Fruit fly (Drosophila melanogaster) whole organism, embryonic: Measurements from ENCODE around the gene lin-52.

Experiments used
- CG12236 ChIP-seq: fragments of 200-800 bp; sonication (Bioruptor generic); optimal IDR thresholded peaks from 2 replicates; lab custom pipeline; 2016; ENCODE audit warnings: missing biosample characterization, missing genetic modification characterization
- CG12744 ChIP-seq: fragments of 200-800 bp; sonication (Bioruptor generic); optimal IDR thresholded peaks from 2 replicates; lab custom pipeline; 2016; ENCODE audit warnings: missing biosample characterization, missing genetic modification characterization
- CG13775 ChIP-seq: fragments of 200-800 bp; sonication (Bioruptor generic); optimal IDR thresholded peaks from 3 replicates; lab custom pipeline; 2017; ENCODE audit warnings: missing biosample characterization, mild to moderate bottlenecking, missing genetic modification characterization
- CG13894 ChIP-seq: fragments of 200-800 bp; sonication (Bioruptor generic); optimal IDR thresholded peaks from 3 replicates; lab custom pipeline; 2018; ENCODE audit warnings: missing biosample characterization, mild to moderate bottlenecking, missing genetic modification characterization, moderate library complexity
- CG15011 ChIP-seq: fragments of 200-800 bp; sonication (Bioruptor generic); optimal IDR thresholded peaks from 3 replicates; lab custom pipeline; 2018; ENCODE audit warnings: missing biosample characterization, mild to moderate bottlenecking, missing genetic modification characterization
- CG15696 ChIP-seq: fragments of 200-800 bp; sonication (Bioruptor generic); optimal IDR thresholded peaks from 2 replicates; lab custom pipeline; 2019; ENCODE audit warnings: missing biosample characterization, mild to moderate bottlenecking, missing genetic modification characterization, moderate library complexity
- CG30431 ChIP-seq: fragments of 200-800 bp; sonication (Bioruptor generic); optimal IDR thresholded peaks from 2 replicates; lab custom pipeline; 2017; ENCODE audit warnings: missing biosample characterization, missing genetic modification characterization
- CG31388 ChIP-seq: fragments of 200-800 bp; sonication (Bioruptor generic); optimal IDR thresholded peaks from 2 replicates; lab custom pipeline; 2016; ENCODE audit warnings: missing biosample characterization, missing genetic modification characterization
- CG4282 ChIP-seq: fragments of 200-800 bp; sonication (Bioruptor generic); optimal IDR thresholded peaks from 2 replicates; lab custom pipeline; 2016; ENCODE audit warnings: missing biosample characterization, missing genetic modification characterization
- CG4360 ChIP-seq: fragments of 200-800 bp; sonication (Bioruptor generic); IDR thresholded peaks from 2 replicates; pipeline ENCODE4 v1.3.6; 2022; ENCODE audit warnings: missing biosample characterization, missing genetic modification characterization
- CG6272 ChIP-seq: fragments of 200-800 bp; sonication (Bioruptor generic); IDR thresholded peaks from 2 replicates; pipeline ENCODE4 v1.3.6; 2022; ENCODE audit warnings: missing biosample characterization, missing genetic modification characterization
- CG7271 ChIP-seq: fragments of 200-800 bp; sonication (Bioruptor generic); optimal IDR thresholded peaks from 2 replicates; lab custom pipeline; 2018; ENCODE audit warnings: missing biosample characterization, mild to moderate bottlenecking, missing genetic modification characterization, moderate library complexity
- CG8281 ChIP-seq: fragments of 200-800 bp; sonication (Bioruptor generic); optimal IDR thresholded peaks from 2 replicates; lab custom pipeline; 2018; ENCODE audit warnings: missing biosample characterization, mild to moderate bottlenecking, missing genetic modification characterization, moderate library complexity
- CG9215 ChIP-seq: fragments of 200-800 bp; sonication (Bioruptor generic); IDR thresholded peaks from 2 replicates; pipeline ENCODE4 v1.3.6; 2022; ENCODE audit warnings: missing biosample characterization, missing genetic modification characterization
- CG9437 ChIP-seq: fragments of 200-800 bp; sonication (Bioruptor generic); optimal IDR thresholded peaks from 2 replicates; lab custom pipeline; 2018; ENCODE audit warnings: missing biosample characterization, mild to moderate bottlenecking, missing genetic modification characterization
- CG9609 ChIP-seq: fragments of 200-800 bp; sonication (Bioruptor generic); optimal IDR thresholded peaks from 3 replicates; lab custom pipeline; 2016; ENCODE audit warnings: missing biosample characterization, missing genetic modification characterization
- D ChIP-seq, 2 experiments: fragments of 200-800 bp in 1 of 2; fragments of >200 bp in 1 of 2; sonication (Bioruptor generic) in 1 of 2; optimal IDR thresholded peaks; 2 replicates in 1 of 2; 3 replicates in 1 of 2; lab custom pipeline; 2017; ENCODE audit warnings: mild to moderate bottlenecking in 1 of 2, missing biosample characterization in 1 of 2, missing genetic modification characterization in 1 of 2, missing genetic modification reagents in 1 of 2
- HLHmδ ChIP-seq: fragments of 200-800 bp; sonication (Bioruptor generic); optimal IDR thresholded peaks from 2 replicates; lab custom pipeline; 2018; ENCODE audit warnings: missing biosample characterization, mild to moderate bottlenecking, missing genetic modification characterization, moderate library complexity
- Hmr ChIP-seq: fragments of 200-800 bp; sonication (Bioruptor generic); optimal IDR thresholded peaks from 3 replicates; lab custom pipeline; 2017; ENCODE audit warnings: mild to moderate bottlenecking, missing biosample characterization, missing genetic modification reagents, missing genetic modification characterization
- Hr39 ChIP-seq: fragments of >200 bp; optimal IDR thresholded peaks from 2 replicates; lab custom pipeline; 2017
- Lim3 ChIP-seq: fragments of 200-800 bp; sonication (Bioruptor generic); IDR thresholded peaks from 2 replicates; pipeline ENCODE4 v1.3.6; 2022; ENCODE audit warnings: missing biosample characterization, missing genetic modification characterization
- MBD-R2 ChIP-seq: fragments of 200-800 bp; sonication (Bioruptor generic); IDR thresholded peaks from 2 replicates; pipeline ENCODE4 v1.3.6; 2022; ENCODE audit warnings: missing biosample characterization, missing genetic modification characterization
- Oli ChIP-seq: fragments of 200-800 bp; sonication (Bioruptor generic); optimal IDR thresholded peaks from 2 replicates; lab custom pipeline; 2018; ENCODE audit warnings: missing biosample characterization, mild to moderate bottlenecking, missing genetic modification characterization, moderate library complexity
- Pdp1 ChIP-seq, 2 experiments: fragments of 200-800 bp; sonication (Bioruptor generic); optimal IDR thresholded peaks; 3 replicates each; lab custom pipeline; 2016; ENCODE audit warnings: missing biosample characterization in 2 of 2, missing genetic modification characterization in 2 of 2, mild to moderate bottlenecking in 1 of 2, moderate library complexity in 1 of 2
- Sin3A ChIP-seq: fragments of >200 bp; optimal IDR thresholded peaks from 2 replicates; lab custom pipeline; 2018
- Xbp1 ChIP-seq: fragments of 200-800 bp; sonication (Bioruptor generic); optimal IDR thresholded peaks from 3 replicates; lab custom pipeline; 2016; ENCODE audit warnings: missing biosample characterization, mild to moderate bottlenecking, missing genetic modification characterization
- bab2 ChIP-seq: fragments of 200-800 bp; sonication (Bioruptor generic); optimal IDR thresholded peaks from 2 replicates; lab custom pipeline; 2016; ENCODE audit warnings: missing biosample characterization, missing genetic modification characterization
- bbx ChIP-seq: fragments of 200-800 bp; sonication (Bioruptor generic); IDR thresholded peaks from 2 replicates; pipeline ENCODE4 v1.3.6; 2022; ENCODE audit warnings: missing biosample characterization, missing genetic modification characterization; ENCODE audit not compliant: partially characterized antibody
- cas ChIP-seq: fragments of 200-800 bp; sonication (Bioruptor generic); IDR thresholded peaks from 2 replicates; pipeline ENCODE4 v1.3.6; 2022; ENCODE audit warnings: missing biosample characterization, missing genetic modification characterization
- chif ChIP-seq, 2 experiments: fragments of 200-800 bp; sonication (Bioruptor generic); optimal IDR thresholded peaks; 3 replicates each; lab custom pipeline; 2016; ENCODE audit warnings: missing biosample characterization in 2 of 2, missing genetic modification characterization in 2 of 2
- danr ChIP-seq: fragments of 200-800 bp; sonication (Bioruptor generic); IDR thresholded peaks from 2 replicates; pipeline ENCODE4 v1.3.6; 2022; ENCODE audit warnings: missing biosample characterization, missing genetic modification characterization
- dmrt99B ChIP-seq: fragments of 200-800 bp; sonication (Bioruptor generic); optimal IDR thresholded peaks from 2 replicates; lab custom pipeline; 2018; ENCODE audit warnings: missing biosample characterization, mild to moderate bottlenecking, missing genetic modification characterization, moderate library complexity
- en ChIP-seq: fragments of 200-800 bp; sonication (Bioruptor generic); optimal IDR thresholded peaks from 2 replicates; lab custom pipeline; 2016; ENCODE audit warnings: missing biosample characterization, missing genetic modification characterization
- eve ChIP-seq, 2 experiments: fragments of >200 bp; optimal IDR thresholded peaks; 2 replicates each; lab custom pipeline; 2017; ENCODE audit warnings: missing biosample characterization in 2 of 2, missing genetic modification characterization in 2 of 2
- fd3F ChIP-seq: fragments of 200-800 bp; sonication (Bioruptor generic); optimal IDR thresholded peaks from 2 replicates; lab custom pipeline; 2018; ENCODE audit warnings: missing biosample characterization, mild to moderate bottlenecking, missing genetic modification characterization, moderate library complexity
- fu2 ChIP-seq: fragments of 200-800 bp; sonication (Bioruptor generic); optimal IDR thresholded peaks from 2 replicates; lab custom pipeline; 2016; ENCODE audit warnings: missing biosample characterization, missing genetic modification characterization
- gcm ChIP-seq: fragments of 200-800 bp; sonication (Bioruptor generic); optimal IDR thresholded peaks from 2 replicates; lab custom pipeline; 2019; ENCODE audit warnings: missing biosample characterization, mild to moderate bottlenecking, missing genetic modification characterization, moderate library complexity
- gem ChIP-seq: fragments of 200-800 bp; sonication (Bioruptor generic); optimal IDR thresholded peaks from 2 replicates; lab custom pipeline; 2019; ENCODE audit warnings: missing biosample characterization, mild to moderate bottlenecking, missing genetic modification characterization, moderate library complexity
- gfzf ChIP-seq: fragments of 200-800 bp; sonication (Bioruptor generic); optimal IDR thresholded peaks from 2 replicates; lab custom pipeline; 2016; ENCODE audit warnings: missing biosample characterization, mild to moderate bottlenecking, missing genetic modification characterization, moderate library complexity
- gsb-n ChIP-seq: fragments of 200-800 bp; sonication (Bioruptor generic); optimal IDR thresholded peaks from 3 replicates; lab custom pipeline; 2018; ENCODE audit warnings: missing biosample characterization, mild to moderate bottlenecking, missing genetic modification characterization
- her ChIP-seq: fragments of 200-800 bp; sonication (Bioruptor generic); optimal IDR thresholded peaks from 2 replicates; lab custom pipeline; 2016; ENCODE audit warnings: missing biosample characterization, missing genetic modification characterization
- mirr ChIP-seq: fragments of 200-800 bp; sonication (Bioruptor generic); optimal IDR thresholded peaks from 3 replicates; lab custom pipeline; 2018; ENCODE audit warnings: missing biosample characterization, mild to moderate bottlenecking, missing genetic modification characterization
- pzg ChIP-seq: fragments of 200-800 bp; sonication (Bioruptor generic); optimal IDR thresholded peaks from 3 replicates; lab custom pipeline; 2018; ENCODE audit warnings: missing biosample characterization, mild to moderate bottlenecking, missing genetic modification characterization, moderate library complexity
- scrt ChIP-seq: fragments of 200-800 bp; sonication (Bioruptor generic); optimal IDR thresholded peaks from 2 replicates; lab custom pipeline; 2018; ENCODE audit warnings: missing biosample characterization, mild to moderate bottlenecking, missing genetic modification characterization, moderate library complexity
- sd ChIP-seq: fragments of 200-800 bp; sonication (Bioruptor generic); optimal IDR thresholded peaks from 3 replicates; lab custom pipeline; 2018; ENCODE audit warnings: missing biosample characterization, mild to moderate bottlenecking, missing genetic modification characterization, moderate library complexity
- sna ChIP-seq: fragments of 200-800 bp; sonication (Bioruptor generic); IDR thresholded peaks from 2 replicates; pipeline ENCODE4 v1.3.6; 2022; ENCODE audit warnings: missing biosample characterization, missing genetic modification characterization; ENCODE audit not compliant: partially characterized antibody
- tgo ChIP-seq: fragments of 200-800 bp; sonication (Bioruptor generic); IDR thresholded peaks from 3 replicates; pipeline ENCODE4 v1.3.6; 2022; ENCODE audit warnings: missing biosample characterization, missing genetic modification characterization
- tin ChIP-seq: fragments of 200-800 bp; sonication (Bioruptor generic); optimal IDR thresholded peaks from 3 replicates; lab custom pipeline; 2016; ENCODE audit warnings: missing biosample characterization, missing genetic modification characterization
- wor ChIP-seq: fragments of 200-800 bp; sonication (Bioruptor generic); IDR thresholded peaks from 2 replicates; pipeline ENCODE4 v1.3.6; 2022; ENCODE audit warnings: missing biosample characterization, missing genetic modification characterization
- zfh1 ChIP-seq: fragments of 200-800 bp; sonication (Bioruptor generic); IDR thresholded peaks from 3 replicates; pipeline ENCODE4 v1.3.6; 2022; ENCODE audit warnings: missing biosample characterization, missing genetic modification characterization
- zfh2 ChIP-seq: fragments of 200-800 bp; sonication (Bioruptor generic); optimal IDR thresholded peaks from 2 replicates; lab custom pipeline; 2016; ENCODE audit warnings: missing biosample characterization, missing genetic modification characterization

Gene lin-52

DNA sequence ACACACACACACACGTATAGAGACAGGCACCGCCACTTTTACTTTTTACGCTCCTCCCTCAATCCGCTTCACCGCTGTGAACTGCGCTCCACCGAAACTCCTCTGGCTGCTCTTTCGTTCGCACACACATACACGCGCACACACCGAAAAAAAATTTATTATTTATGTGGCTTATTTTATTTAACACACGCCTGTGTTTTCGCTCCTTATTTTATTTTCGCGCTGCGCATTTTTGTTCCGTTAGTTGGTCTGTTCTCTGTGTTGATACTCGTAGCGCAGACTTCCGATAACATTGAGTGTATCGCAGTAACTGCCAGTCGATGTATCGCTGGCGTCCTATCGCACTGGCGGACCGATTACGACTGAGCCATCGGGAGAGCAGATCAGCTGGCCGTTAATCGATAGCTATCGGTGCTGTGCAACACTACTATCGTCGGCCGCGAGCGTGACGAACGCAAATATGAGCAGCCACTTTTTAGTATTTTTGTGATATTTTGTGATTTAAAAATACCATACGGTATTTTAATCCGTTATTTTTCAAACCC lies 17.0 kb downstream of the lin-52 start, which contains the start of gene Snx27 (continued):
- TF ChIP-seq bab2 (GFP tag; lab: Kevin White, UChicago): peak; percentile 12
- TF ChIP-seq eve (GFP tag; optimal IDR thresholded peaks at IDR 0.05; lab: Kevin White, UChicago): no peak
- TF ChIP-seq en (GFP tag; lab: Kevin White, UChicago): no peak
- no peak for TF ChIP-seq CG12236 (GFP tag; lab: Kevin White, UChicago)
- TF ChIP-seq mirr (GFP tag; lab: Kevin White, UChicago): peak; percentile 14
- peak; percentile 97 for TF ChIP-seq gsb-n (tag; lab: Kevin White, UChicago)
- peak; percentile 9 for TF ChIP-seq CG12744
- no peak for TF ChIP-seq Oli (tag; lab: Kevin White, UChicago)
- TF ChIP-seq gfzf: peak; percentile 90
- no peak for TF ChIP-seq wor (GFP tag; lab: Robert Waterston, UW)
- TF ChIP-seq her: peak; percentile 100
- TF ChIP-seq sd (tag; lab: Kevin White, UChicago): peak; percentile 18
- TF ChIP-seq chif (GFP tag; optimal IDR thresholded peaks at IDR 0.05; lab: Kevin White, UChicago): peak; percentile 23 to 25
- TF ChIP-seq cas (GFP tag; lab: Robert Waterston, UW): no peak
- no peak for TF ChIP-seq Hr39 (lab: Kevin White, UChicago)
- TF ChIP-seq CG15696 (tag; lab: Kevin White, UChicago): no peak
- TF ChIP-seq Hmr: peak; percentile 76
- TF ChIP-seq D (optimal IDR thresholded peaks at IDR 0.05; lab: Kevin White, UChicago): no peak
- TF ChIP-seq D (GFP tag; optimal IDR thresholded peaks at IDR 0.05; lab: Kevin White, UChicago): no peak
- TF ChIP-seq MBD-R2: peak; percentile 47
- TF ChIP-seq bbx: peak; percentile 100
- no peak for TF ChIP-seq tin
- peak; percentile 51 for TF ChIP-seq CG9609 (GFP tag; lab: Kevin White, UChicago)
- TF ChIP-seq Pdp1 (GFP tag; optimal IDR thresholded peaks at IDR 0.05; lab: Kevin White, UChicago): peak; percentile 11 to 74
- peak; percentile 21 for TF ChIP-seq CG7271
- TF ChIP-seq danr (GFP tag; lab: Robert Waterston, UW): no peak
- TF ChIP-seq CG9215: no peak; the same call in 1 of the 2 replicates
- TF ChIP-seq CG4360 (GFP tag; lab: Robert Waterston, UW): no peak
- TF ChIP-seq gem: peak; percentile 22
- TF ChIP-seq CG9437: no peak
- peak; percentile 16 for TF ChIP-seq fu2 (GFP tag; lab: Kevin White, UChicago)
- peak; percentile 31 for TF ChIP-seq gcm (GFP tag; lab: Kevin White, UChicago)
- no peak for TF ChIP-seq tgo
- TF ChIP-seq zfh2 (GFP tag; lab: Kevin White, UChicago): peak; percentile 63
- TF ChIP-seq CG13894 (tag; lab: Kevin White, UChicago): peak; percentile 48
- TF ChIP-seq CG6272 (GFP tag; lab: Robert Waterston, UW): peak; percentile 71
- peak; percentile 99 for TF ChIP-seq pzg (GFP tag; lab: Kevin White, UChicago)
- no peak for TF ChIP-seq CG15011 (GFP tag; lab: Kevin White, UChicago)
- no peak for TF ChIP-seq dmrt99B (tag; lab: Kevin White, UChicago)
- peak; percentile 53 for TF ChIP-seq Xbp1
- no peak for TF ChIP-seq CG30431
- TF ChIP-seq CG8281 (tag; lab: Kevin White, UChicago): no peak
- no peak for TF ChIP-seq CG4282 (GFP tag; lab: Kevin White, UChicago)
- TF ChIP-seq Sin3A (lab: Kevin White, UChicago): peak; percentile 76
- no peak for TF ChIP-seq scrt (GFP tag; lab: Kevin White, UChicago)
- no peak for TF ChIP-seq CG31388 (GFP tag; lab: Kevin White, UChicago)
- no peak for TF ChIP-seq CG13775 (GFP tag; lab: Kevin White, UChicago)
- TF ChIP-seq HLHmδ: peak; percentile 83
- TF ChIP-seq sna (GFP tag; lab: Robert Waterston, UW): peak; percentile 99
- no peak for TF ChIP-seq fd3F
- TF ChIP-seq zfh1 (GFP tag; lab: Robert Waterston, UW): peak; percentile 53; the same call in 2 of the 3 replicates
- no peak for TF ChIP-seq Lim3 (GFP tag; lab: Robert Waterston, UW)
